Worm (Caenorhabditis elegans): ENCODE data around the gene H12D21.9.

H12D21.9 gene

ce11 chrV:14945697-14946096 lies 36.4 kb upstream of the H12D21.9 start, which contains the start of gene C30G7.3:
TSS of gene C30G7.3 (minus strand) at chrV:14945704.
- TF ChIP-seq lin-13 (tag; optimal IDR thresholded peaks at IDR 0.05) (no peak), sem-2 (GFP tag; optimal IDR thresholded peaks at IDR 0.05) (no peak)

ce11 chrV:14945124-14945523 lies 35.8 kb upstream of the H12D21.9 start:
- TF ChIP-seq flh-1 (GFP tag; optimal IDR thresholded peaks at IDR 0.05), result no peak
- TF ChIP-seq ceh-83 (GFP tag; optimal IDR thresholded peaks at IDR 0.05), result no peak
- no peak for TF ChIP-seq pha-4 (tag; optimal IDR thresholded peaks at IDR 0.05)
- no peak for TF ChIP-seq lin-13 (tag; optimal IDR thresholded peaks at IDR 0.05)
- no peak for TF ChIP-seq ceh-39 (tag; optimal IDR thresholded peaks at IDR 0.05)
- no peak for TF ChIP-seq unc-120 (tag; optimal IDR thresholded peaks at IDR 0.05; ENCODE audit: poor library complexity, severe bottlenecking)
- no peak for TF ChIP-seq sem-2 (GFP tag; optimal IDR thresholded peaks at IDR 0.05)
- TF ChIP-seq nhr-237 (tag; optimal IDR thresholded peaks at IDR 0.05), result no peak
- TF ChIP-seq nhr-2 (tag; optimal IDR thresholded peaks at IDR 0.05), result no peak
- TF ChIP-seq lin-32 (GFP tag; optimal IDR thresholded peaks at IDR 0.05), result no peak
- no peak for TF ChIP-seq bed-3 (GFP tag; optimal IDR thresholded peaks at IDR 0.05)
- no peak for TF ChIP-seq lsy-2 (tag; optimal IDR thresholded peaks at IDR 0.05)
- TF ChIP-seq ztf-11 (tag; optimal IDR thresholded peaks at IDR 0.05), result no peak
- TF ChIP-seq snpc-4 (tag; optimal IDR thresholded peaks at IDR 0.05), result no peak
- no peak for TF ChIP-seq nhr-12 (tag; optimal IDR thresholded peaks at IDR 0.05)
- no peak for TF ChIP-seq ceh-43 (GFP tag; optimal IDR thresholded peaks at IDR 0.05)
- no peak for TF ChIP-seq zip-8 (tag; optimal IDR thresholded peaks at IDR 0.05)
- no peak for TF ChIP-seq unc-39 (tag; optimal IDR thresholded peaks at IDR 0.05)
- no peak for TF ChIP-seq ces-1 (GFP tag; optimal IDR thresholded peaks at IDR 0.05)

ce11 chrV:14943774-14944173 lies 34.5 kb upstream of the H12D21.9 start:
- no peak for TF ChIP-seq elt-3 (tag; optimal IDR thresholded peaks at IDR 0.05)
- TF ChIP-seq bed-3 (GFP tag; optimal IDR thresholded peaks at IDR 0.05), result no peak
- TF ChIP-seq blmp-1 (tag; optimal IDR thresholded peaks at IDR 0.05), result no peak
- TF ChIP-seq snpc-4 (tag; optimal IDR thresholded peaks at IDR 0.05), result no peak

ce11 chrV:14942898-14943297 lies 33.6 kb upstream of the H12D21.9 start:
- TF ChIP-seq mab-5 (tag; optimal IDR thresholded peaks at IDR 0.05), result no peak
- peak; percentile 96 for TF ChIP-seq zip-8 (tag; optimal IDR thresholded peaks at IDR 0.05)

ce11 chrV:14936587-14936986 lies 27.3 kb upstream of the H12D21.9 start, which contains the start of gene C30G7.2:
TSS of gene C30G7.2 (plus strand) at chrV:14936887.
- TF ChIP-seq unc-62 (GFP tag; optimal IDR thresholded peaks at IDR 0.05) (no peak), M03D4.4 (tag; optimal IDR thresholded peaks at IDR 0.05) (no peak), ceh-83 (GFP tag; optimal IDR thresholded peaks at IDR 0.05) (no peak), mab-5 (tag; optimal IDR thresholded peaks at IDR 0.05) (no peak), flh-1 (GFP tag; optimal IDR thresholded peaks at IDR 0.05) (no peak), bed-3 (GFP tag; optimal IDR thresholded peaks at IDR 0.05) (no peak)

- TF ChIP-seq ham-2 (GFP tag; optimal IDR thresholded peaks at IDR 0.05), result no peak
- no peak for TF ChIP-seq pha-4 (tag; optimal IDR thresholded peaks at IDR 0.05)
- no peak for TF ChIP-seq mab-5 (tag; optimal IDR thresholded peaks at IDR 0.05)
- no peak for TF ChIP-seq lin-32 (GFP tag; optimal IDR thresholded peaks at IDR 0.05)
- TF ChIP-seq unc-62 (GFP tag; optimal IDR thresholded peaks at IDR 0.05), result no peak
- TF ChIP-seq zip-8 (tag; optimal IDR thresholded peaks at IDR 0.05), result no peak
- TF ChIP-seq unc-120 (tag; optimal IDR thresholded peaks at IDR 0.05; ENCODE audit: poor library complexity, severe bottlenecking), result no peak
- no peak for TF ChIP-seq nhr-76 (tag; optimal IDR thresholded peaks at IDR 0.05)
- no peak for TF ChIP-seq elt-3 (tag; optimal IDR thresholded peaks at IDR 0.05)
- TF ChIP-seq bed-3 (GFP tag; optimal IDR thresholded peaks at IDR 0.05), result no peak
- TF ChIP-seq nhr-12 (tag; optimal IDR thresholded peaks at IDR 0.05), result no peak
- TF ChIP-seq blmp-1 (tag; optimal IDR thresholded peaks at IDR 0.05), result no peak
- TF ChIP-seq hlh-1 (tag; optimal IDR thresholded peaks at IDR 0.05), result no peak
- no peak for TF ChIP-seq sem-2 (GFP tag; optimal IDR thresholded peaks at IDR 0.05)
- no peak for TF ChIP-seq ceh-43 (GFP tag; optimal IDR thresholded peaks at IDR 0.05)
- TF ChIP-seq nhr-237 (tag; optimal IDR thresholded peaks at IDR 0.05), result no peak
- no peak for TF ChIP-seq nhr-28 (tag; optimal IDR thresholded peaks at IDR 0.05)
- no peak for TF ChIP-seq ces-1 (GFP tag; optimal IDR thresholded peaks at IDR 0.05)
- no peak for TF ChIP-seq snpc-4 (tag; optimal IDR thresholded peaks at IDR 0.05)
- no peak for TF ChIP-seq mep-1 (tag; optimal IDR thresholded peaks at IDR 0.05)
Observed at ce11 chrV:14933450-14934218, 24.4 kb upstream of the H12D21.9 start.

Data from whole organism, mixed stage, embryonic.